Fruit fly (Drosophila melanogaster): ENCODE measurements around the gene Ggamma30A.

Ggamma30A gene

DNA sequence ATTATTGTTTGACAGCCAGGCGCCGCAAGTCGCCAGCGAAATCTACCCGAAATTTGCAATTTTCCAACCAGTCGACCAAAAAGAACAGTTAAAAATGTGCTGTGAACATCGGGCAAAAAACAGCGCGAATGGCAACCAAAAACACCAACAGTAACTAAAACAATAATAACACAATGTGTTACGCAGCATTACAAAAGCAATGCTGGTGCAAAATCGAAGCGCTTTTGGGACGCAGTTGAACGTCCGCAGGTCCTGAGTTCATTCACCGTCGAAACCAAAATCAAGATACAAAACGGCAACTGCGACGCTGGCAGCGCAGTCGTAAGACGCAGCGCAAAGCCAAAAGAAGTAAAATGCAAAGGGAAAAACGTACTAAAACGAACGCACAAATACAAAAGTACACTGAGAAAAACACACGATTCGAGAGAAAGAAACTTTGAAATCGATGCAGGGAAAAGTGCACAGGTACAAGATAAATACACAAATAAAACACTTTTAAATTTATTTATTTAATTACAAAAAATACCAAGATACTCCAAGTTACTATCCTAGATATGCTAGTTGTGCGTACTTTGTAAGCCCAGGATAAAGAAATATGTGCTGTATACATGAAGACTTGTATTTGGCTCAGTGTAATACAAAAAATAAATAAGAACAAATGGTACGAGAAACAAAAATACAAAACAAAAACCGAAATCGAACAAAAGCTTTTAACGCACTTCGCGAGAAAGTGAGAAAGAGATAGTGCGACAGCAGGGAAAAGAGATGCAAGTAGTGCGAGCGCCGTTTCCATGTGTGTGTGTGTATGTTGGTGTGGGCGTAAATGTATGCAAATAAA, 45.3 kb upstream of the Ggamma30A start (continued):
- TF ChIP-seq Spps (tag; optimal IDR thresholded peaks at IDR 0.05) (no peak), salm (tag; optimal IDR thresholded peaks at IDR 0.05) (peak; percentile 20), CG10209 (GFP tag; optimal IDR thresholded peaks at IDR 0.05) (peak; percentile 70), tna (GFP tag; IDR thresholded peaks at IDR 0.05; ENCODE audit: partially characterized antibody) (no peak), TFAM (GFP tag; optimal IDR thresholded peaks at IDR 0.05) (no peak), CG34224 (GFP tag; IDR thresholded peaks at IDR 0.05; ENCODE audit: partially characterized antibody) (no peak), Dll (GFP tag; IDR thresholded peaks at IDR 0.05; ENCODE audit: partially characterized antibody) (no peak), nmo (GFP tag; optimal IDR thresholded peaks at IDR 0.05) (peak; percentile 81), crc (GFP tag; optimal IDR thresholded peaks at IDR 0.05) (no peak), CoRest (tag; optimal IDR thresholded peaks at IDR 0.05) (peak; percentile 72), MESR4 (GFP tag; optimal IDR thresholded peaks at IDR 0.05) (no peak), sqz (GFP tag; optimal IDR thresholded peaks at IDR 0.05) (peak; percentile 25), fd64A (GFP tag; optimal IDR thresholded peaks at IDR 0.05) (peak; percentile 8), Ravus (GFP tag; IDR thresholded peaks at IDR 0.05) (no peak), CG17328 (GFP tag; IDR thresholded peaks at IDR 0.05) (no peak; the same call in 1 of the 2 replicates), CG7928 (GFP tag; optimal IDR thresholded peaks at IDR 0.05) (no peak), eyg (GFP tag; optimal IDR thresholded peaks at IDR 0.05) (no peak), CG9609 (GFP tag; optimal IDR thresholded peaks at IDR 0.05) (peak; percentile 4), sna (GFP tag; IDR thresholded peaks at IDR 0.05; ENCODE audit: partially characterized antibody) (no peak), Bgb (GFP tag; IDR thresholded peaks at IDR 0.05; ENCODE audit: partially characterized antibody) (no peak), CG15479 (GFP tag; optimal IDR thresholded peaks at IDR 0.05) (no peak), trem (tag; optimal IDR thresholded peaks at IDR 0.05) (peak; percentile 7), cato (GFP tag; optimal IDR thresholded peaks at IDR 0.05; ENCODE audit: borderline replicate concordance) (no peak), Lpt (GFP tag; optimal IDR thresholded peaks at IDR 0.05) (no peak), Vsx1 (GFP tag; optimal IDR thresholded peaks at IDR 0.05) (peak; percentile 30), CG8924 (tag; optimal IDR thresholded peaks at IDR 0.05) (peak; percentile 76), Meics (GFP tag; optimal IDR thresholded peaks at IDR 0.05) (peak; percentile 68), scrt (GFP tag; optimal IDR thresholded peaks at IDR 0.05) (peak; percentile 37), maf-S (GFP tag; optimal IDR thresholded peaks at IDR 0.05) (no peak), CG8944 (GFP tag; optimal IDR thresholded peaks at IDR 0.05) (no peak), dati (GFP tag; IDR thresholded peaks at IDR 0.05) (no peak), ham (GFP tag; IDR thresholded peaks at IDR 0.05) (no peak), CG32772 (GFP tag; IDR thresholded peaks at IDR 0.05) (peak; percentile 34; the same call in 1 of the 2 replicates), unpg (GFP tag; optimal IDR thresholded peaks at IDR 0.05) (peak; percentile 68), CG7987 (GFP tag; optimal IDR thresholded peaks at IDR 0.05) (no peak), ftz-f1 (GFP tag; optimal IDR thresholded peaks at IDR 0.05) (no peak), CG6175 (GFP tag; IDR thresholded peaks at IDR 0.05) (no peak), Ets65A (GFP tag) (peak; percentile 92), ara (GFP tag; IDR thresholded peaks at IDR 0.05) (no peak), shn (GFP tag; optimal IDR thresholded peaks at IDR 0.05) (no peak), CG1024 (GFP tag; IDR thresholded peaks at IDR 0.05) (no peak), bcd (GFP tag; optimal IDR thresholded peaks at IDR 0.05) (peak; percentile 67), CG15514 (GFP tag; optimal IDR thresholded peaks at IDR 0.05) (peak; percentile 46), CG32532 (GFP tag; IDR thresholded peaks at IDR 0.05) (peak; percentile 46), CG17568 (GFP tag; optimal IDR thresholded peaks at IDR 0.05) (peak; percentile 65), chm (GFP tag; IDR thresholded peaks at IDR 0.05) (no peak), gro (GFP tag; optimal IDR thresholded peaks at IDR 0.05) (no peak), CG2202 (tag; optimal IDR thresholded peaks at IDR 0.05) (peak; percentile 8), CG10543 (GFP tag; optimal IDR thresholded peaks at IDR 0.05) (peak; percentile 13)
